Fruit fly (Drosophila melanogaster) whole organism, pupa: ENCODE data around the gene CG14273.

ENCODE experiments used
- CG10348 ChIP-seq: fragments of 200-800 bp; sonication (Bioruptor generic); IDR thresholded peaks from 2 replicates; pipeline ENCODE4 v1.3.6; 2022; ENCODE audit warnings: missing biosample characterization, missing genetic modification characterization
- CG12605 ChIP-seq: fragments of 200-800 bp; sonication (Bioruptor generic); IDR thresholded peaks from 2 replicates; pipeline ENCODE4 v1.3.6; 2022; ENCODE audit warnings: missing biosample characterization, missing genetic modification characterization
- CG13204 ChIP-seq: fragments of 200-800 bp; sonication (Bioruptor generic); optimal IDR thresholded peaks from 2 replicates; lab custom pipeline; 2018; ENCODE audit warnings: missing biosample characterization, mild to moderate bottlenecking, missing genetic modification characterization, moderate library complexity
- CG14655 ChIP-seq: fragments of 200-800 bp; sonication (Bioruptor generic); optimal IDR thresholded peaks from 3 replicates; lab custom pipeline; 2017; ENCODE audit warnings: mild to moderate bottlenecking, missing biosample characterization, missing genetic modification reagents, missing genetic modification characterization
- CG15710 ChIP-seq: fragments of 200-800 bp; sonication (Bioruptor generic); optimal IDR thresholded peaks from 2 replicates; lab custom pipeline; 2018; ENCODE audit warnings: missing biosample characterization, mild to moderate bottlenecking, missing genetic modification characterization, moderate library complexity
- CG17806 ChIP-seq: fragments of 200-800 bp; sonication (Bioruptor generic); optimal IDR thresholded peaks from 2 replicates; lab custom pipeline; 2018; ENCODE audit warnings: missing biosample characterization, mild to moderate bottlenecking, missing genetic modification characterization, moderate library complexity
- CG32121 ChIP-seq: fragments of 200-800 bp; sonication (Bioruptor generic); IDR thresholded peaks from 2 replicates; pipeline ENCODE4 v1.3.6; 2022; ENCODE audit warnings: missing biosample characterization, missing genetic modification characterization
- CG34367 ChIP-seq: fragments of 200-800 bp; sonication (Bioruptor generic); optimal IDR thresholded peaks from 2 replicates; lab custom pipeline; 2018; ENCODE audit warnings: missing biosample characterization, mild to moderate bottlenecking, missing genetic modification characterization
- CG4496 ChIP-seq: fragments of 200-800 bp; sonication (Bioruptor generic); IDR thresholded peaks from 3 replicates; pipeline ENCODE4 v1.3.6; 2022; ENCODE audit warnings: missing biosample characterization, missing genetic modification characterization
- CG8159 ChIP-seq: fragments of 200-800 bp; sonication (Bioruptor generic); optimal IDR thresholded peaks from 3 replicates; lab custom pipeline; 2018; ENCODE audit warnings: missing biosample characterization, mild to moderate bottlenecking, missing genetic modification characterization, moderate library complexity
- CG8301 ChIP-seq: fragments of 200-800 bp; sonication (Bioruptor generic); optimal IDR thresholded peaks from 2 replicates; lab custom pipeline; 2018; ENCODE audit warnings: missing biosample characterization, mild to moderate bottlenecking, missing genetic modification characterization
- CG9948 ChIP-seq: fragments of 200-800 bp; sonication (Bioruptor generic); optimal IDR thresholded peaks from 2 replicates; lab custom pipeline; 2018; ENCODE audit warnings: missing biosample characterization, mild to moderate bottlenecking, missing genetic modification characterization, moderate library complexity
- D1 ChIP-seq: fragments of 200-800 bp; sonication (Bioruptor generic); optimal IDR thresholded peaks from 2 replicates; lab custom pipeline; 2018; ENCODE audit warnings: missing biosample characterization, mild to moderate bottlenecking, missing genetic modification characterization, moderate library complexity
- EcR ChIP-seq: fragments of 200-800 bp; sonication (Bioruptor generic); optimal IDR thresholded peaks from 3 replicates; lab custom pipeline; 2019; ENCODE audit warnings: missing biosample characterization, missing genetic modification characterization, mild to moderate bottlenecking, moderate library complexity, missing genetic modification reagents
- Ets98B ChIP-seq: fragments of 200-800 bp; sonication (Bioruptor generic); IDR thresholded peaks from 2 replicates; pipeline ENCODE4 v1.3.6; 2022; ENCODE audit warnings: missing biosample characterization, missing genetic modification characterization
- Pif1A ChIP-seq: fragments of 200-800 bp; sonication (Bioruptor generic); optimal IDR thresholded peaks from 3 replicates; lab custom pipeline; 2016; ENCODE audit warnings: missing biosample characterization, missing genetic modification characterization
- Pif1B ChIP-seq: fragments of 200-800 bp; sonication (Bioruptor generic); optimal IDR thresholded peaks from 3 replicates; lab custom pipeline; 2016; ENCODE audit warnings: missing biosample characterization, missing genetic modification characterization
- Snoo ChIP-seq: fragments of 200-800 bp; sonication (Bioruptor generic); optimal IDR thresholded peaks from 3 replicates; lab custom pipeline; 2017; ENCODE audit warnings: missing biosample characterization, mild to moderate bottlenecking, missing genetic modification characterization, inconsistent platforms
- fd96Ca ChIP-seq: fragments of 200-800 bp; sonication (Bioruptor generic); IDR thresholded peaks from 3 replicates; pipeline ENCODE4 v1.3.6; 2022; ENCODE audit warnings: missing biosample characterization, missing genetic modification characterization
- gl ChIP-seq: fragments of 200-800 bp; sonication (Bioruptor generic); optimal IDR thresholded peaks from 2 replicates; lab custom pipeline; 2018; ENCODE audit warnings: missing biosample characterization, mild to moderate bottlenecking, missing genetic modification characterization
- rn ChIP-seq: fragments of 200-800 bp; sonication (Bioruptor generic); IDR thresholded peaks from 2 replicates; pipeline ENCODE4 v1.3.6; 2022; ENCODE audit warnings: missing biosample characterization, missing genetic modification characterization

The CG14273 gene

dm6 chr2L:8311741-8312140 is 30.8 kb upstream of the CG14273 start:
- peak; percentile 32 for TF ChIP-seq EcR (GFP tag; lab: Kevin White, UChicago)
- TF ChIP-seq CG8301 (tag; lab: Kevin White, UChicago): no peak
- TF ChIP-seq, all 21 proteins: peak for 1

DNA sequence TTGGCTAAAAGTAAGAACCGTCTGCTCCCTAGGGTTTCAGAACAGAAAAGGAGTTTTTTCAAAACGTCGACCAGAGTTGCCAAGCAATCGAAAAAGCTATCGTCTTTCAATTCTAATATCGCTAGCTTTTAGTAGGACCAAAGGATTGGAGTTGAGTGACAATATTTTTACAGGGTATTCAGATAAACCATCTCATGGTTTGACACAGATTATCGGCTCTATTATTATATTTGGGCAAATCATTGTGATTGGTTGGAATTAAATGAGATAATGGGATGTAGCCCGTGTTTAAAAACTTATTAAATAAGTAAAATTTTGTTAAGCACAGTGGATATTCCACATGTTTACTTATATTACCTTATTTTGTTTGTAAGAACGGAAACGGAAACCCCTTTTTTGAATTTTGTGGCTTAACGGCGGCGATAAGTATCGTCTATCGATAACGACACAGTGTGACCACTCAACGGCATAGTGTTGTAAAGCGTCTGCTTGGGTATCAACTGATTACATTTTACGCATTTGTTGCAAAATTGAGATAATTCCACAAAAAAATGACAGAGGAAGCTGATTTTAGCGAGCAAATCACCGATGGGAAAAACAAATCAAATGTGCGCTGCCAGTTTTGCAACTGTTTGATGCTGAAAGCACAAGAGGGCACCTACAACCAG is 22.5 kb upstream of the CG14273 start, which contains the start of the genes mtsh and strat:
TSS of gene mtsh (minus strand) at position 51 of the 668 bp plus-strand sequence.
TSS of gene strat (plus strand) at position 471 of the 668 bp plus-strand sequence.
- TF ChIP-seq Ets98B (GFP tag; lab: Robert Waterston, UW) (no peak), CG12605 (GFP tag; lab: Robert Waterston, UW) (no peak), CG8301 (tag; lab: Kevin White, UChicago) (no peak), CG9948 (no peak), CG14655 (GFP tag; lab: Kevin White, UChicago) (no peak), Snoo (tag; lab: Kevin White, UChicago) (peak; percentile 22), CG8159 (tag; lab: Kevin White, UChicago) (no peak), EcR (GFP tag; lab: Kevin White, UChicago) (no peak), CG32121 (GFP tag; lab: Robert Waterston, UW) (no peak; the same call in 1 of the 2 replicates), gl (tag; lab: Kevin White, UChicago) (peak; percentile 41), CG13204 (GFP tag; lab: Kevin White, UChicago) (no peak), fd96Ca (GFP tag; lab: Robert Waterston, UW) (no peak), CG4496 (GFP tag; lab: Robert Waterston, UW) (peak; percentile 76), rn (no peak), CG17806 (tag; lab: Kevin White, UChicago) (peak; percentile 34), CG34367 (tag; lab: Kevin White, UChicago) (peak; percentile 3), D1 (no peak), CG15710 (tag; lab: Kevin White, UChicago) (peak; percentile 23), Pif1B (GFP tag; lab: Kevin White, UChicago) (no peak)

DNA sequence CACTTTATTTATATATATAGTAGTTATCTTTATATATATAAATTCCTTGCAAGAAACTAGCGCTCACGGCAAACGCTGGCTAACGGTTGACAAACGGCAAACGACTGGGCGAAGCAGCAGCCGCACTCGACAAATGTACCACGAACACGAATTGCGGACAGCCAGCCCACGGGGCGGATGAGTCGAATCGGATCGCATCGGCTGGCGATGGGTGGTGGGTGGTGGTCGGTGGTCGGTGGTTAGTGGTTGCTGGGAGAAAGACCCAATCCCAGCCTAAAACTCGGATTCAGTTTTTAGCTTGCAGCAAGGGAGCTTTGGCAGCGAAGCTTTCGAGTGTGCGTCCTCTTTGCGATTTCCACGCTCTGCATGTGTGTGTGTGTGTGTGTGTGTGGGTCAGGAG is 17.3 kb upstream of the CG14273 start, which contains the start of gene CG7781:
TSS of gene CG7781 (minus strand) at position 260 of the 400 bp plus-strand sequence.
- TF ChIP-seq Pif1B (GFP tag; lab: Kevin White, UChicago) (no peak), Pif1A (no peak), CG12605 (GFP tag; lab: Robert Waterston, UW) (0 out of 2 replicates have a peak, but pooled peaks have one; percentile 28), Ets98B (GFP tag; lab: Robert Waterston, UW) (peak; percentile 46; the same call in 1 of the 2 replicates), CG15710 (tag; lab: Kevin White, UChicago) (no peak), gl (tag; lab: Kevin White, UChicago) (no peak), CG4496 (GFP tag; lab: Robert Waterston, UW) (peak; percentile 51; the same call in 2 of the 3 replicates), fd96Ca (GFP tag; lab: Robert Waterston, UW) (0 out of 3 replicates have a peak, but pooled peaks have one; percentile 10)

- TF ChIP-seq Pif1A: no peak
- no peak for TF ChIP-seq D1
- no peak for TF ChIP-seq Ets98B (GFP tag; lab: Robert Waterston, UW)
- peak; percentile 28; the same call in 1 of the 2 replicates for TF ChIP-seq CG12605 (GFP tag; lab: Robert Waterston, UW)
- TF ChIP-seq CG32121 (GFP tag; lab: Robert Waterston, UW): 0 out of 2 replicates have a peak, but pooled peaks have one; percentile 35
- no peak for TF ChIP-seq CG10348 (GFP tag; lab: Robert Waterston, UW)
- no peak for TF ChIP-seq CG34367 (tag; lab: Kevin White, UChicago)
- TF ChIP-seq gl (tag; lab: Kevin White, UChicago): no peak
- peak; percentile 1 for TF ChIP-seq CG15710 (tag; lab: Kevin White, UChicago)
- peak; percentile 37 for TF ChIP-seq CG8159 (tag; lab: Kevin White, UChicago)
- TF ChIP-seq CG13204 (GFP tag; lab: Kevin White, UChicago): no peak
- TF ChIP-seq EcR (GFP tag; lab: Kevin White, UChicago): no peak
- peak; percentile 4 for TF ChIP-seq CG17806 (tag; lab: Kevin White, UChicago)
- no peak for TF ChIP-seq CG8301 (tag; lab: Kevin White, UChicago)
- TF ChIP-seq rn: no peak
- TF ChIP-seq Snoo (tag; lab: Kevin White, UChicago): no peak
- TF ChIP-seq CG4496 (GFP tag; lab: Robert Waterston, UW): 0 out of 3 replicates have a peak, but pooled peaks have one; percentile 46
- TF ChIP-seq CG14655 (GFP tag; lab: Kevin White, UChicago): no peak
- TF ChIP-seq CG9948: peak; percentile 0
- no peak for TF ChIP-seq fd96Ca (GFP tag; lab: Robert Waterston, UW)
- TF ChIP-seq Pif1B (GFP tag; lab: Kevin White, UChicago): no peak
Observed at dm6 chr2L:8326414-8327271, 15.9 kb upstream of the CG14273 start.

dm6 chr2L:8327272-8327555 is 15.3 kb upstream of the CG14273 start, which contains the start of gene CG14275:
TSS of gene CG14275 (plus strand) at chr2L:8327456.
- no peak for TF ChIP-seq CG17806 (tag; lab: Kevin White, UChicago)
- TF ChIP-seq CG32121 (GFP tag; lab: Robert Waterston, UW): no peak
- TF ChIP-seq CG12605 (GFP tag; lab: Robert Waterston, UW): no peak
- TF ChIP-seq CG13204 (GFP tag; lab: Kevin White, UChicago): no peak
- TF ChIP-seq CG10348 (GFP tag; lab: Robert Waterston, UW): no peak
- TF ChIP-seq EcR (GFP tag; lab: Kevin White, UChicago): no peak
- no peak for TF ChIP-seq Snoo (tag; lab: Kevin White, UChicago)
- no peak for TF ChIP-seq CG4496 (GFP tag; lab: Robert Waterston, UW)
- TF ChIP-seq Ets98B (GFP tag; lab: Robert Waterston, UW): no peak
- TF ChIP-seq CG15710 (tag; lab: Kevin White, UChicago): no peak
- no peak for TF ChIP-seq CG8301 (tag; lab: Kevin White, UChicago)
- TF ChIP-seq CG9948: no peak
- no peak for TF ChIP-seq rn
- TF ChIP-seq Pif1B (GFP tag; lab: Kevin White, UChicago): no peak
- TF ChIP-seq CG8159 (tag; lab: Kevin White, UChicago): no peak
